Fruit fly (Drosophila melanogaster): ENCODE results near the gene CG13599.

Gene CG13599

dm6 chr3R:23971208-23971607, 39.8 kb downstream of the CG13599 start (continued):
- TF ChIP-seq Xrp1 (GFP tag; IDR thresholded peaks at IDR 0.05) (no peak), chn (GFP tag; optimal IDR thresholded peaks at IDR 0.05) (no peak), danr (GFP tag; IDR thresholded peaks at IDR 0.05) (no peak), CG14667 (GFP tag; IDR thresholded peaks at IDR 0.05) (no peak), fd64A (GFP tag; optimal IDR thresholded peaks at IDR 0.05) (peak; percentile 11), tio (GFP tag; optimal IDR thresholded peaks at IDR 0.05) (no peak), CG16863 (GFP tag; optimal IDR thresholded peaks at IDR 0.05) (no peak), NC2β (GFP tag; optimal IDR thresholded peaks at IDR 0.05) (no peak), CG9797 (GFP tag; optimal IDR thresholded peaks at IDR 0.05) (no peak), CG8089 (GFP tag; optimal IDR thresholded peaks at IDR 0.05) (no peak), vvl (GFP tag; IDR thresholded peaks at IDR 0.05) (peak; percentile 33; the same call in 1 of the 2 replicates), CG18262 (tag; optimal IDR thresholded peaks at IDR 0.05) (no peak), CG7372 (GFP tag; IDR thresholded peaks at IDR 0.05) (no peak), CG11398 (GFP tag; optimal IDR thresholded peaks at IDR 0.05) (no peak), phol (tag; optimal IDR thresholded peaks at IDR 0.05) (no peak), bowl (GFP tag; IDR thresholded peaks at IDR 0.05) (no peak), ken (GFP tag; IDR thresholded peaks at IDR 0.05) (no peak), CG10274 (GFP tag; optimal IDR thresholded peaks at IDR 0.05) (no peak), CG15696 (tag; optimal IDR thresholded peaks at IDR 0.05) (no peak), CG6654 (GFP tag; optimal IDR thresholded peaks at IDR 0.05) (no peak), CG3995 (GFP tag; optimal IDR thresholded peaks at IDR 0.05) (no peak), Rx (GFP tag; IDR thresholded peaks at IDR 0.05) (no peak), tna (GFP tag; IDR thresholded peaks at IDR 0.05; ENCODE audit: partially characterized antibody) (no peak), Neu2 (GFP tag; optimal IDR thresholded peaks at IDR 0.05; ENCODE audit: borderline replicate concordance) (no peak)

DNA sequence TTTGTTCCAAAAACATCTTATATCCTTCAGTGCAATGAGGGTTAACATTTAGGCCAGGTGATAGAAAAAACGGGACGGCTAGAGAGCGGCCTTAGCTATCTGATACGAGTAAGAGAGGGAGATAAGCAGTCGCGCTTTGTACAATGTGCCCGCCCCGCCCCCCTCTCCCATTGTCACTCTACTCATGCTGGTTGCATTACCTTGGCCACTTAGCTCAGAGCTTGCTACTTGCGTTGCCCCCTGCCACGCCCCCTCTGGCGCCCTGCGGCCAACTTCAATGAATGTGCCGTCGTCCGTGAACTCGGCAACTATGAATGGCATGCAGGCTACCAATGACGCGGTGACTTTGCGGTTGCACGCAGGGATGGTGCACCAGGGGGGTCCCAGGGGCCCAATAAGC, 40.3 kb downstream of the CG13599 start:
- TF ChIP-seq CG15011 (GFP tag; optimal IDR thresholded peaks at IDR 0.05) (no peak), Optix (GFP tag; IDR thresholded peaks at IDR 0.05) (no peak), Adf1 (GFP tag; IDR thresholded peaks at IDR 0.05) (no peak), Fer2 (tag; optimal IDR thresholded peaks at IDR 0.05) (no peak), CG10321 (GFP tag; IDR thresholded peaks at IDR 0.05) (peak; percentile 56), Doc2 (GFP tag; IDR thresholded peaks at IDR 0.05) (0 out of 2 replicates have a peak, but pooled peaks have one; percentile 20), CG18764 (GFP tag; optimal IDR thresholded peaks at IDR 0.05) (no peak), crol (GFP tag; IDR thresholded peaks at IDR 0.05) (peak; percentile 68), CG11456 (GFP tag; IDR thresholded peaks at IDR 0.05) (peak; percentile 62; the same call in 1 of the 3 replicates), Med (GFP tag) (peak; percentile 56)

DNA sequence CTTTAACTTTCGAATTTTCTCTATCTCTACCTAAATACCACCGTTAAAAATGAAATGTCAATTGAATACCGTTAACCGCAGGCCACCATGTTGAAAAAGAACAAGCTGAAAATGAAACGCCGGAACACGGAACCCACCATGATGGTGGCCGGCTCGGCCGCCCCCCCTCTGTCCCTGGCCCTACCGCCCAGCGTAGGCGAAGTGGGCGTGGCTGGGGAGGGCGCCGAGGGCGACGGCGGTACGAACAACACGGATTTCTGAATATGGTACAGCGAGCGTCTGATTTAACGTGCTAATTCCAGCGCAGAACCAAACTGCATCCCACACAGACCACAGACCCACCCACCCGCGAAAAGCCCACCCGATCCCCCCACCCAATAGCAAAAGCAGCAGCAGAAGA, 50.2 kb downstream of the CG13599 start:
- TF ChIP-seq hb (GFP tag; IDR thresholded peaks at IDR 0.05; ENCODE audit: partially characterized antibody): peak; percentile 21; the same call in 1 of the 3 replicates
- TF ChIP-seq Hr39 (optimal IDR thresholded peaks at IDR 0.05): peak; percentile 42
- 0 out of 3 replicates have a peak, but pooled peaks have one; percentile 7 for TF ChIP-seq CG6791 (GFP tag; IDR thresholded peaks at IDR 0.05; ENCODE audit: partially characterized antibody)
- no peak for TF ChIP-seq gsb-n (tag; optimal IDR thresholded peaks at IDR 0.05)
